Worm (Caenorhabditis elegans): ENCODE measurements around the gene nhr-30.

ce11 chrV:9055644-9056043 is 10.7 kb downstream of the nhr-30 start:
- TF ChIP-seq ztf-4 (tag; optimal IDR thresholded peaks at IDR 0.05) (no peak), nhr-12 (tag; optimal IDR thresholded peaks at IDR 0.05) (no peak), blmp-1 (tag; optimal IDR thresholded peaks at IDR 0.05; ENCODE audit: insufficient read depth) (no peak), ZK546.5 (tag; optimal IDR thresholded peaks at IDR 0.05) (no peak), skn-1 (tag; optimal IDR thresholded peaks at IDR 0.05) (no peak), ama-1 (optimal IDR thresholded peaks at IDR 0.05) (no peak), lsy-2 (tag; optimal IDR thresholded peaks at IDR 0.05) (no peak), unc-39 (tag; optimal IDR thresholded peaks at IDR 0.05) (no peak), fos-1 (tag; optimal IDR thresholded peaks at IDR 0.05) (no peak), elt-3 (tag; optimal IDR thresholded peaks at IDR 0.05) (no peak), nhr-25 (tag; optimal IDR thresholded peaks at IDR 0.05) (no peak)
